Worm (Caenorhabditis elegans) whole organism, L2 larva: Measurements from ENCODE around the gene exos-4.2.
A peak's percentile ranks its signal among the peaks of the same experiment; 100 is the strongest.

Experiments used
- C34F6.9 ChIP-seq: fragments of 150-350 bp; optimal IDR thresholded peaks from 2 replicates; lab custom pipeline; 2014; ENCODE audit warnings: missing biosample characterization, missing genetic modification characterization
- F13H6.1 ChIP-seq: sonication (generic microtip); optimal IDR thresholded peaks from 2 replicates; lab custom pipeline; 2016; ENCODE audit warnings: missing genetic modification characterization, missing compliant biosample characterization
- R02D3.7 ChIP-seq: fragments of 150-350 bp; optimal IDR thresholded peaks from 2 replicates; lab custom pipeline; 2014; ENCODE audit warnings: missing biosample characterization, missing genetic modification characterization
- Y55F3AM.14 ChIP-seq: fragments of 200-800 bp; sonication (Bioruptor generic); optimal IDR thresholded peaks from 2 replicates; lab custom pipeline; 2018; ENCODE audit warnings: mild to moderate bottlenecking, missing genetic modification characterization, missing compliant biosample characterization
- ZK546.5 ChIP-seq: sonication (generic microtip); optimal IDR thresholded peaks from 2 replicates; lab custom pipeline; 2017; ENCODE audit warnings: missing biosample characterization, missing genetic modification characterization
- aly-2 ChIP-seq: fragments of 150-350 bp; optimal IDR thresholded peaks from 2 replicates; lab custom pipeline; 2014; ENCODE audit warnings: missing biosample characterization, missing genetic modification characterization
- ama-1 ChIP-seq: fragments of 150-350 bp; optimal IDR thresholded peaks from 2 replicates; lab custom pipeline; 2018; ENCODE audit warnings: inconsistent platforms
- blmp-1 ChIP-seq: sonication (generic microtip); optimal IDR thresholded peaks from 2 replicates; lab custom pipeline; 2017; ENCODE audit warnings: missing genetic modification characterization, mild to moderate bottlenecking, missing compliant biosample characterization, antibody characterized with exemption, moderate library complexity; ENCODE audit not compliant: insufficient read depth
- ceh-82 ChIP-seq: fragments of 150-350 bp; optimal IDR thresholded peaks from 2 replicates; lab custom pipeline; 2014; ENCODE audit warnings: missing biosample characterization, missing genetic modification characterization
- crh-2 ChIP-seq: sonication (generic microtip); optimal IDR thresholded peaks from 2 replicates; lab custom pipeline; 2017; ENCODE audit warnings: missing biosample characterization, missing genetic modification characterization
- egl-27 ChIP-seq: sonication (generic microtip); optimal IDR thresholded peaks from 3 replicates; lab custom pipeline; 2017; ENCODE audit warnings: missing biosample characterization, missing genetic modification reagents, missing genetic modification characterization
- elt-1 ChIP-seq: fragments of 150-350 bp; optimal IDR thresholded peaks from 2 replicates; lab custom pipeline; 2014; ENCODE audit warnings: missing biosample characterization, missing genetic modification characterization
- elt-3 ChIP-seq: sonication (generic microtip); optimal IDR thresholded peaks from 2 replicates; lab custom pipeline; 2017; ENCODE audit warnings: missing biosample characterization, missing genetic modification characterization
- fos-1 ChIP-seq: fragments of 150-350 bp; optimal IDR thresholded peaks from 2 replicates; lab custom pipeline; 2014; ENCODE audit warnings: missing biosample characterization, missing genetic modification characterization
- gmeb-1 ChIP-seq: fragments of 150-350 bp; optimal IDR thresholded peaks from 2 replicates; lab custom pipeline; 2014; ENCODE audit warnings: missing biosample characterization, missing genetic modification characterization
- lin-11 ChIP-seq: fragments of 150-350 bp; sonication (generic microtip); optimal IDR thresholded peaks from 2 replicates; lab custom pipeline; 2014; ENCODE audit warnings: missing biosample characterization, missing genetic modification characterization, inconsistent platforms, mixed read lengths
- lin-13 ChIP-seq: fragments of 150-350 bp; optimal IDR thresholded peaks from 2 replicates; lab custom pipeline; 2014; ENCODE audit warnings: missing biosample characterization, missing genetic modification reagents, missing genetic modification characterization
- lsy-2 ChIP-seq, 2 experiments: fragments of 150-350 bp in 1 of 2; sonication (generic microtip) in 1 of 2; optimal IDR thresholded peaks; 2 replicates each; lab custom pipeline; 2014 to 2017; ENCODE audit warnings: missing biosample characterization in 2 of 2, missing genetic modification characterization in 2 of 2
- mab-5 ChIP-seq: fragments of 150-350 bp; optimal IDR thresholded peaks from 2 replicates; lab custom pipeline; 2014; ENCODE audit warnings: missing biosample characterization, missing genetic modification characterization
- mbf-1 ChIP-seq: sonication (generic microtip); optimal IDR thresholded peaks from 2 replicates; lab custom pipeline; 2017; ENCODE audit warnings: missing biosample characterization, missing genetic modification characterization
- mdl-1 ChIP-seq, 2 experiments: fragments of 150-350 bp in 1 of 2; sonication (generic microtip) in 1 of 2; optimal IDR thresholded peaks; 2 replicates each; lab custom pipeline; 2017; ENCODE audit warnings: missing biosample characterization in 2 of 2, missing genetic modification characterization in 2 of 2
- nhr-10 ChIP-seq: sonication (generic microtip); optimal IDR thresholded peaks from 2 replicates; lab custom pipeline; 2017; ENCODE audit warnings: missing biosample characterization, missing genetic modification characterization
- nhr-11 ChIP-seq: fragments of 150-350 bp; optimal IDR thresholded peaks from 2 replicates; lab custom pipeline; 2014; ENCODE audit warnings: missing biosample characterization, missing genetic modification characterization
- nhr-12 ChIP-seq: fragments of 150-350 bp; optimal IDR thresholded peaks from 2 replicates; lab custom pipeline; 2014; ENCODE audit warnings: missing biosample characterization, missing genetic modification characterization
- nhr-21 ChIP-seq: fragments of 150-350 bp; optimal IDR thresholded peaks from 2 replicates; lab custom pipeline; 2014; ENCODE audit warnings: missing biosample characterization, missing genetic modification characterization
- nhr-23 ChIP-seq: fragments of 150-350 bp; optimal IDR thresholded peaks from 2 replicates; lab custom pipeline; 2014; ENCODE audit warnings: missing biosample characterization, missing genetic modification reagents, missing genetic modification characterization
- nhr-25 ChIP-seq: fragments of 150-350 bp; sonication (generic microtip); optimal IDR thresholded peaks from 3 replicates; lab custom pipeline; 2014; ENCODE audit warnings: missing biosample characterization, missing genetic modification characterization
- nhr-6 ChIP-seq: fragments of 150-350 bp; optimal IDR thresholded peaks from 2 replicates; lab custom pipeline; 2014; ENCODE audit warnings: missing biosample characterization, missing genetic modification characterization
- nhr-77 ChIP-seq: fragments of 150-350 bp; optimal IDR thresholded peaks from 2 replicates; lab custom pipeline; 2014; ENCODE audit warnings: missing biosample characterization, missing genetic modification characterization
- peb-1 ChIP-seq: fragments of 150-350 bp; optimal IDR thresholded peaks from 2 replicates; lab custom pipeline; 2014; ENCODE audit warnings: missing biosample characterization, missing genetic modification characterization
- skn-1 ChIP-seq: sonication (generic microtip); optimal IDR thresholded peaks from 2 replicates; lab custom pipeline; 2017; ENCODE audit warnings: missing biosample characterization, missing genetic modification characterization
- sma-3 ChIP-seq: sonication (generic microtip); optimal IDR thresholded peaks from 2 replicates; lab custom pipeline; 2016; ENCODE audit warnings: missing genetic modification reagents, missing genetic modification characterization, missing compliant biosample characterization
- sma-9 ChIP-seq, 2 experiments: fragments of 150-350 bp in 1 of 2; sonication (generic microtip) in 1 of 2; optimal IDR thresholded peaks; 2 replicates each; lab custom pipeline; 2014 to 2016; ENCODE audit warnings: missing genetic modification characterization in 2 of 2, mild to moderate bottlenecking in 1 of 2, missing biosample characterization in 1 of 2, missing compliant biosample characterization in 1 of 2, missing genetic modification reagents in 1 of 2, moderate library complexity in 1 of 2
- snpc-4 ChIP-seq: fragments of 150-350 bp; optimal IDR thresholded peaks from 2 replicates; lab custom pipeline; 2014; ENCODE audit warnings: missing biosample characterization, missing genetic modification characterization
- unc-39 ChIP-seq: fragments of 150-350 bp; optimal IDR thresholded peaks from 2 replicates; lab custom pipeline; 2014; ENCODE audit warnings: missing biosample characterization, missing genetic modification characterization
- unc-55 ChIP-seq: fragments of 150-350 bp; sonication (generic microtip); optimal IDR thresholded peaks from 3 replicates; lab custom pipeline; 2014; ENCODE audit warnings: missing biosample characterization, missing genetic modification reagents, missing genetic modification characterization
- unc-62 ChIP-seq: fragments of 150-350 bp; optimal IDR thresholded peaks from 2 replicates; lab custom pipeline; 2014; ENCODE audit warnings: missing biosample characterization, missing genetic modification reagents, missing genetic modification characterization
- zag-1 ChIP-seq: fragments of 150-350 bp; optimal IDR thresholded peaks from 2 replicates; lab custom pipeline; 2014; ENCODE audit warnings: missing biosample characterization, missing genetic modification characterization
- ztf-1 ChIP-seq: fragments of 200-800 bp; sonication (Bioruptor generic); conservative IDR thresholded peaks from 2 replicates; pipeline ENCODE4 v1.3.6; 2022; ENCODE audit warnings: missing genetic modification characterization, missing compliant biosample characterization
- ztf-11 ChIP-seq: sonication (generic microtip); optimal IDR thresholded peaks from 2 replicates; lab custom pipeline; 2017; ENCODE audit warnings: missing biosample characterization, missing genetic modification characterization
- ztf-4 ChIP-seq: fragments of 150-350 bp; optimal IDR thresholded peaks from 2 replicates; lab custom pipeline; 2014; ENCODE audit warnings: missing biosample characterization, missing genetic modification characterization

exos-4.2 gene

ce11 chrIII:880840-881239 lies 20.8 kb downstream of the exos-4.2 start:
- TF ChIP-seq lin-11 (no peak), nhr-10 (tag; lab: Kevin White, UChicago) (no peak), unc-39 (tag; lab: Kevin White, UChicago) (no peak)
- TF ChIP-seq, all 48 proteins: peak for 0

ce11 chrIII:881460-881859 lies 21.5 kb downstream of the exos-4.2 start:
- TF ChIP-seq gmeb-1 (tag; lab: Kevin White, UChicago) (no peak), R02D3.7 (no peak), nhr-21 (no peak), F13H6.1 (tag; lab: Kevin White, UChicago) (no peak), mbf-1 (tag; lab: Kevin White, UChicago) (no peak), mab-5 (tag; lab: Kevin White, UChicago) (no peak), blmp-1 (tag; lab: Kevin White, UChicago) (no peak)

- no peak for TF ChIP-seq crh-2 (tag; lab: Kevin White, UChicago)
- TF ChIP-seq sma-9 (GFP tag; optimal IDR thresholded peaks at IDR 0.05; lab: Kevin White, UChicago) = no peak
- no peak for TF ChIP-seq sma-9 (tag; optimal IDR thresholded peaks at IDR 0.05; lab: Kevin White, UChicago)
- TF ChIP-seq elt-1 = no peak
- TF ChIP-seq egl-27 (tag; lab: Kevin White, UChicago) = no peak
- no peak for TF ChIP-seq R02D3.7
- TF ChIP-seq elt-3 (tag; lab: Kevin White, UChicago) = no peak
- no peak for TF ChIP-seq unc-62 (GFP tag; lab: Kevin White, UChicago)
- TF ChIP-seq F13H6.1 (tag; lab: Kevin White, UChicago) = no peak
- no peak for TF ChIP-seq mdl-1 (tag; optimal IDR thresholded peaks at IDR 0.05; lab: Kevin White, UChicago)
- TF ChIP-seq mab-5 (tag; lab: Kevin White, UChicago) = no peak
- no peak for TF ChIP-seq lsy-2 (tag; optimal IDR thresholded peaks at IDR 0.05; lab: Kevin White, UChicago)
- no peak for TF ChIP-seq lin-13
- no peak for TF ChIP-seq ama-1 (lab: Kevin White, UChicago)
- TF ChIP-seq nhr-21 = no peak
- no peak for TF ChIP-seq nhr-11 (tag; lab: Kevin White, UChicago)
- TF ChIP-seq fos-1 (tag; lab: Kevin White, UChicago) = no peak
- TF ChIP-seq, all 48 proteins: peak for 0
Observed at ce11 chrIII:883595-883994, 23.6 kb downstream of the exos-4.2 start.

ce11 chrIII:886726-887125 lies 26.7 kb downstream of the exos-4.2 start, which contains the start of gene zer-1:
TSS of gene zer-1 (minus strand) at chrIII:886793.
- TF ChIP-seq crh-2 (tag; lab: Kevin White, UChicago) (peak; percentile 8), mbf-1 (tag; lab: Kevin White, UChicago) (no peak), nhr-77 (tag; lab: Kevin White, UChicago) (no peak), lin-11 (no peak), mdl-1 (tag; optimal IDR thresholded peaks at IDR 0.05; lab: Kevin White, UChicago) (no peak), ZK546.5 (tag; lab: Kevin White, UChicago) (no peak), C34F6.9 (no peak), snpc-4 (tag; lab: Kevin White, UChicago) (no peak), unc-62 (GFP tag; lab: Kevin White, UChicago) (no peak), nhr-6 (tag; lab: Kevin White, UChicago) (no peak), blmp-1 (tag; lab: Kevin White, UChicago) (peak; percentile 67), nhr-12 (tag; lab: Kevin White, UChicago) (no peak), ztf-4 (no peak), elt-3 (tag; lab: Kevin White, UChicago) (no peak)

- TF ChIP-seq mbf-1 (tag; lab: Kevin White, UChicago) (no peak), crh-2 (tag; lab: Kevin White, UChicago) (peak; percentile 90), nhr-25 (tag; lab: Kevin White, UChicago) (no peak), elt-3 (tag; lab: Kevin White, UChicago) (no peak), lin-11 (peak; percentile 73), ama-1 (lab: Kevin White, UChicago) (no peak), nhr-23 (tag; lab: Kevin White, UChicago) (no peak), mdl-1 (tag; optimal IDR thresholded peaks at IDR 0.05; lab: Kevin White, UChicago) (peak; percentile 12 to 72), snpc-4 (tag; lab: Kevin White, UChicago) (no peak), unc-39 (tag; lab: Kevin White, UChicago) (no peak), R02D3.7 (no peak), Y55F3AM.14 (GFP tag; lab: Kevin White, UChicago) (peak; percentile 71), ztf-11 (tag; lab: Kevin White, UChicago) (no peak), skn-1 (tag; lab: Kevin White, UChicago) (no peak), peb-1 (no peak), nhr-12 (tag; lab: Kevin White, UChicago) (no peak), ztf-1 (no peak), aly-2 (no peak), ZK546.5 (tag; lab: Kevin White, UChicago) (no peak), egl-27 (tag; lab: Kevin White, UChicago) (no peak), ceh-82 (tag; lab: Kevin White, UChicago) (no peak), gmeb-1 (tag; lab: Kevin White, UChicago) (peak; percentile 53), nhr-11 (tag; lab: Kevin White, UChicago) (no peak), lin-13 (peak; percentile 55), blmp-1 (tag; lab: Kevin White, UChicago) (peak; percentile 80), sma-9 (GFP tag; optimal IDR thresholded peaks at IDR 0.05; lab: Kevin White, UChicago) (peak; percentile 68), sma-9 (tag; optimal IDR thresholded peaks at IDR 0.05; lab: Kevin White, UChicago) (no peak), ztf-4 (peak; percentile 23), sma-3 (peak; percentile 40), unc-55 (peak; percentile 93), lsy-2 (tag; optimal IDR thresholded peaks at IDR 0.05; lab: Kevin White, UChicago) (peak; percentile 64 to 78), zag-1 (peak; percentile 28)
Observed at ce11 chrIII:887874-888299, 27.9 kb downstream of the exos-4.2 start.
